Worm (Caenorhabditis elegans) whole organism, young adult: Measurements from ENCODE around the gene col-172.

Experiments used
- aptf-2 ChIP-seq: fragments of 200-800 bp; sonication (Bioruptor generic); conservative IDR thresholded peaks from 2 replicates; pipeline ENCODE4 v1.3.6; 2022; ENCODE audit warnings: missing genetic modification reagents, missing genetic modification characterization, missing compliant biosample characterization
- dox-1 ChIP-seq: fragments of 200-800 bp; sonication (Bioruptor generic); IDR thresholded peaks from 2 replicates; pipeline ENCODE4 v1.3.6; 2022; ENCODE audit warnings: missing genetic modification reagents, missing genetic modification characterization, missing compliant biosample characterization
- dpl-1 ChIP-seq: fragments of 150-350 bp; optimal IDR thresholded peaks from 2 replicates; lab custom pipeline; 2014; ENCODE audit warnings: missing biosample characterization, missing genetic modification reagents, missing genetic modification characterization
- lin-40 ChIP-seq: sonication (generic microtip); optimal IDR thresholded peaks from 2 replicates; lab custom pipeline; 2016; ENCODE audit warnings: missing genetic modification characterization, mild to moderate bottlenecking, missing compliant biosample characterization, missing genotype, missing genetic modification reagents
- nfya-1 ChIP-seq: sonication (generic microtip); optimal IDR thresholded peaks from 2 replicates; lab custom pipeline; 2017; ENCODE audit warnings: antibody characterized with exemption, missing compliant biosample characterization, missing genetic modification characterization, borderline replicate concordance; ENCODE audit not compliant: insufficient read depth
- nhr-90 ChIP-seq: sonication (generic microtip); optimal IDR thresholded peaks from 2 replicates; lab custom pipeline; 2016; ENCODE audit warnings: missing genotype, mild to moderate bottlenecking, missing genetic modification characterization, missing compliant biosample characterization

ce11 chrX:6687756-6688155, 15.1 kb downstream of the col-172 start:
- TF ChIP-seq nfya-1 (tag; lab: Kevin White, UChicago): no peak
- no peak for TF ChIP-seq aptf-2 (GFP tag; lab: Robert Waterston, UW)
- TF ChIP-seq nhr-90: no peak
- TF ChIP-seq dox-1 (GFP tag; lab: Robert Waterston, UW): no peak
- no peak for TF ChIP-seq dpl-1
- no peak for TF ChIP-seq lin-40 (tag; lab: Kevin White, UChicago)
